Fruit fly (Drosophila melanogaster) whole organism, prepupa: Measurements from ENCODE around the gene CG7600.

Experiments
- CG11294 ChIP-seq: fragments of 200-800 bp; sonication (Bioruptor generic); IDR thresholded peaks from 2 replicates; pipeline ENCODE4 v1.3.6; 2022; ENCODE audit warnings: missing biosample characterization, missing genetic modification characterization
- CG11762 ChIP-seq: fragments of 200-800 bp; sonication (Bioruptor generic); optimal IDR thresholded peaks from 3 replicates; lab custom pipeline; 2016; ENCODE audit warnings: missing biosample characterization, missing genetic modification characterization; ENCODE audit not compliant: insufficient read depth
- CG15336 ChIP-seq: fragments of 200-800 bp; sonication (Bioruptor generic); IDR thresholded peaks from 2 replicates; pipeline ENCODE4 v1.3.6; 2022; ENCODE audit warnings: missing biosample characterization, missing genetic modification characterization
- CG1621 ChIP-seq: fragments of 200-800 bp; sonication (Bioruptor generic); optimal IDR thresholded peaks from 3 replicates; lab custom pipeline; 2018; ENCODE audit warnings: missing biosample characterization, mild to moderate bottlenecking, missing genetic modification characterization
- CG3919 ChIP-seq: fragments of 200-800 bp; sonication (Bioruptor generic); optimal IDR thresholded peaks from 3 replicates; lab custom pipeline; 2016; ENCODE audit warnings: missing biosample characterization, missing genetic modification characterization
- CG6163 ChIP-seq: fragments of 200-800 bp; sonication (Bioruptor generic); IDR thresholded peaks from 3 replicates; pipeline ENCODE4 v1.3.6; 2022; ENCODE audit warnings: missing biosample characterization, missing genetic modification characterization
- CG6808 ChIP-seq: fragments of 200-800 bp; sonication (Bioruptor generic); optimal IDR thresholded peaks from 3 replicates; lab custom pipeline; 2017; ENCODE audit warnings: missing biosample characterization, missing genetic modification characterization, mild to moderate bottlenecking, moderate library complexity, missing genetic modification reagents
- CG7368 ChIP-seq: fragments of 200-800 bp; sonication (Bioruptor generic); optimal IDR thresholded peaks from 3 replicates; lab custom pipeline; 2016; ENCODE audit warnings: missing biosample characterization, missing genetic modification characterization
- Eip78C ChIP-seq: fragments of 200-800 bp; sonication (Bioruptor generic); peaks from one replicate; lab custom pipeline; 2016; ENCODE audit warnings: missing biosample characterization, missing genetic modification characterization
- Eip93F ChIP-seq: fragments of 200-800 bp; sonication (Bioruptor generic); optimal IDR thresholded peaks from 2 replicates; lab custom pipeline; 2016; ENCODE audit warnings: missing biosample characterization, mild to moderate bottlenecking, missing genetic modification characterization
- Ets96B ChIP-seq: fragments of 200-800 bp; optimal IDR thresholded peaks from 2 replicates; lab custom pipeline; 2019; ENCODE audit warnings: missing biosample characterization, mild to moderate bottlenecking, missing genetic modification characterization, moderate library complexity
- Gug ChIP-seq: fragments of 200-800 bp; sonication (Bioruptor generic); IDR thresholded peaks from 2 replicates; pipeline ENCODE4 v1.3.6; 2022; ENCODE audit warnings: missing biosample characterization, missing genetic modification characterization
- Hr38 ChIP-seq: sonication (Bioruptor generic); optimal IDR thresholded peaks from 2 replicates; lab custom pipeline; 2016; ENCODE audit warnings: missing biosample characterization, missing genetic modification characterization
- Hr4 ChIP-seq: fragments of 200-800 bp; sonication (Bioruptor generic); optimal IDR thresholded peaks from 3 replicates; lab custom pipeline; 2016; ENCODE audit warnings: missing biosample characterization, missing genetic modification characterization
- Lpt ChIP-seq: fragments of 200-800 bp; sonication (Bioruptor generic); optimal IDR thresholded peaks from 3 replicates; lab custom pipeline; 2016; ENCODE audit warnings: missing biosample characterization, missing genetic modification characterization
- Met ChIP-seq: fragments of 200-800 bp; sonication (Bioruptor generic); optimal IDR thresholded peaks from 3 replicates; lab custom pipeline; 2016; ENCODE audit warnings: missing biosample characterization, missing genetic modification characterization
- OdsH ChIP-seq: fragments of 200-800 bp; sonication (Bioruptor generic); optimal IDR thresholded peaks from 3 replicates; lab custom pipeline; 2016; ENCODE audit warnings: missing biosample characterization, missing genetic modification characterization
- Sox102F ChIP-seq: fragments of 200-800 bp; sonication (Bioruptor generic); optimal IDR thresholded peaks from 2 replicates; lab custom pipeline; 2016; ENCODE audit warnings: missing biosample characterization, mild to moderate bottlenecking, missing genetic modification characterization
- Sox14 ChIP-seq: fragments of 200-800 bp; sonication (Bioruptor generic); optimal IDR thresholded peaks from 3 replicates; lab custom pipeline; 2016; ENCODE audit warnings: missing biosample characterization, missing genetic modification characterization
- Sox15 ChIP-seq: fragments of 200-800 bp; sonication (Bioruptor generic); optimal IDR thresholded peaks from 3 replicates; lab custom pipeline; 2016; ENCODE audit warnings: missing biosample characterization, missing genetic modification characterization
- achi ChIP-seq: fragments of 200-800 bp; sonication (Bioruptor generic); optimal IDR thresholded peaks from 3 replicates; lab custom pipeline; 2016; ENCODE audit warnings: missing biosample characterization, missing genetic modification characterization
- cyc ChIP-seq: fragments of 200-800 bp; sonication (Bioruptor generic); optimal IDR thresholded peaks from 3 replicates; lab custom pipeline; 2016; ENCODE audit warnings: missing biosample characterization, missing genetic modification characterization
- dac ChIP-seq: fragments of 200-800 bp; sonication (Bioruptor generic); optimal IDR thresholded peaks from 2 replicates; lab custom pipeline; 2017; ENCODE audit warnings: missing biosample characterization, mild to moderate bottlenecking, missing genetic modification characterization
- dsx ChIP-seq: fragments of 200-800 bp; optimal IDR thresholded peaks from 3 replicates; lab custom pipeline; 2019; ENCODE audit warnings: missing biosample characterization, mild to moderate bottlenecking, missing genetic modification characterization, moderate library complexity; ENCODE audit not compliant: poor library complexity, severe bottlenecking
- eg ChIP-seq: fragments of 200-800 bp; sonication (Bioruptor generic); IDR thresholded peaks from 3 replicates; pipeline ENCODE4 v1.3.6; 2022; ENCODE audit warnings: missing biosample characterization, missing genetic modification characterization
- lz ChIP-seq: fragments of 200-800 bp; sonication (Bioruptor generic); optimal IDR thresholded peaks from 3 replicates; lab custom pipeline; 2016; ENCODE audit warnings: missing biosample characterization, missing genetic modification characterization
- net ChIP-seq: fragments of 200-800 bp; sonication (Bioruptor generic); optimal IDR thresholded peaks from 3 replicates; lab custom pipeline; 2016; ENCODE audit warnings: missing biosample characterization, missing genetic modification characterization
- pdm3 ChIP-seq: fragments of 200-800 bp; sonication (Bioruptor generic); optimal IDR thresholded peaks from 3 replicates; lab custom pipeline; 2016; ENCODE audit warnings: missing biosample characterization, missing genetic modification characterization
- salr ChIP-seq, 2 experiments: fragments of 200-800 bp; sonication (Bioruptor generic); optimal IDR thresholded peaks; 3 replicates each; lab custom pipeline; 2016 to 2018; ENCODE audit warnings: missing biosample characterization in 2 of 2, missing genetic modification characterization in 2 of 2, mild to moderate bottlenecking in 1 of 2
- ss ChIP-seq, 2 experiments: fragments of 200-800 bp; sonication (Bioruptor generic); optimal IDR thresholded peaks; 2 replicates in 1 of 2; 3 replicates in 1 of 2; lab custom pipeline; 2017 to 2018; ENCODE audit warnings: mild to moderate bottlenecking in 2 of 2, missing biosample characterization in 2 of 2, missing genetic modification characterization in 2 of 2, moderate library complexity in 1 of 2
- svp ChIP-seq: fragments of 200-800 bp; sonication (Bioruptor generic); peaks from one replicate; lab custom pipeline; 2016; ENCODE audit warnings: missing biosample characterization, missing genetic modification characterization

CG7600 gene

DNA sequence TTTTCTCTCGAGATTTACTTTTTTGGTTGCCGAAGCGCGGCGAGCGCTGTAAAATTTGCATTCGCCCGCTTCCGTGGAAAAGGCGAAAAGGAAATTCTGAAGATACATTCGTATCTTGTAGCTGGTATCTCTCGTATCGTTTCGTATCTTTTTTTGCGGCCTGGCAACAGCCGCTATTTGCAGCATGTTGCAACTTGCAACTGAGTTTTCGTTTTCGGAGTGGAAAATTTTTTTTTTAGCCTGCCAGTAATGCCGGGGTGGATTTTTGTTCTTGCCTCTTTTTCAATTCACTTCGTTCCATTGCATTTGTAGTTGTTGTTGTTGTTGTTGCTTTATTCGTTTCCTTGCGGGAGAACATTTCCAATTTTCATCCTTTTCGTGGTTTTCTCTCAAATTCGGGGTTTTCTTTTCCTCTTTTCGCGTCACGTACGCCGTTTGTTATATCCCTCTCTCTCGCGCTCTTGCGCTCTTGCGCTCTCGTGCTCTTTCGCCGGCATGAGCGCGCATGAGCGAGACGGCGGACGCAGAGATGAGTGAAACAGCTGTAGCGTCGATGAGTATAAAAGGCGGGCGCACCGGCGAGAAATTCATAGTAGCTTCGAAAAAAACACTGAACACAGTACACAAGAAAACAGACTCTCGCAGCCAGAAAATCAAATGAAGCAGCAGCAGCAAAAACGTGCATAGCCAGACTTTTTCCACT is 41.3 kb downstream of the CG7600 start, which contains the start of gene scyl (continued):
- TF ChIP-seq CG6808 (peak; percentile 54), Eip78C (GFP tag; lab: Kevin White, UChicago) (peak; percentile 83), eg (peak; percentile 83; the same call in 2 of the 3 replicates), Ets96B (peak; percentile 60), CG11762 (GFP tag; lab: Kevin White, UChicago) (no peak), pdm3 (peak; percentile 30), CG11294 (peak; percentile 40; the same call in 1 of the 2 replicates), CG6163 (peak; percentile 85), Met (GFP tag; lab: Kevin White, UChicago) (peak; percentile 51), dsx (GFP tag; lab: Kevin White, UChicago) (peak; percentile 83), Hr4 (GFP tag; lab: Kevin White, UChicago) (peak; percentile 10), Sox15 (GFP tag; lab: Kevin White, UChicago) (no peak), ss (GFP tag; optimal IDR thresholded peaks at IDR 0.05; lab: Kevin White, UChicago) (peak; percentile 77 to 84), CG1621 (tag; lab: Kevin White, UChicago) (peak; percentile 66), CG3919 (peak; percentile 79)

DNA sequence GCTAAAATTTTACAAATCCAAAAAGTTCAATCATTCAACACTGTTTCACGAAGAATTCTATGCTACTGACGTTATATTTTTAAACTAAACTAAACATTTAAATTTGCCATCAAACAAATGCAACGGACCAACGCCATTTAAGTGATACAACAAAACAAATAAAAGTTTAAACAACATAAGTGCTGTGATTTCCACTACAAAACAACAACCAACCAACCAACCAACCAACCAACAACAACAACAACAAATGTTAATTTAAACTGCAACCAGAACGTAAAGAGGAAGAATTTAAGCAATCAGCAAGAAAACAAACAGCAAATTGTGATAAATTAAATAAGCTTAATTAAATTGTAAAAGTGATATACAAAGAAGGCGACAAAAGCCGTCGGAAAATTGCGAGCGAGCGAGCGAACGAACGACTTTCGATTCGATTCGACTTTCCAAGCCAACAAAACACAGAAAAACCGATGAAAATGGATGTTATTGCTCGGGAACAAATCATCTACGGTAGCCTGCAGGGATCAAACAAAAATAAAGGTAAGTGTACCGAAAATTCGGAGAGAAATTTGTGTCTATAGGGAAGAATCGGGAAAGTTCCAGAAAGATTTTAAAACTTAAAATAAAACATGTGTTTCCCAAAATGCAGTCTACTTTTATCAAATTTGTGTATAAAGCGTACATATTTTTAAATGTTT is 42.0 kb downstream of the CG7600 start:
- TF ChIP-seq OdsH (GFP tag; lab: Kevin White, UChicago) = no peak
- no peak for TF ChIP-seq achi
- no peak for TF ChIP-seq CG11294
- TF ChIP-seq cyc (GFP tag; lab: Kevin White, UChicago) = no peak
- no peak for TF ChIP-seq Met (GFP tag; lab: Kevin White, UChicago)
- TF ChIP-seq Sox102F (GFP tag; lab: Kevin White, UChicago) = no peak
- no peak for TF ChIP-seq Gug (GFP tag; lab: Robert Waterston, UW)
- no peak for TF ChIP-seq CG7368 (GFP tag; lab: Kevin White, UChicago)
- TF ChIP-seq Eip93F (GFP tag; lab: Kevin White, UChicago) = no peak
- no peak for TF ChIP-seq Hr4 (GFP tag; lab: Kevin White, UChicago)
- TF ChIP-seq lz (GFP tag; lab: Kevin White, UChicago) = no peak
- no peak for TF ChIP-seq CG15336 (GFP tag; lab: Robert Waterston, UW)
- TF ChIP-seq Sox14 = no peak
- no peak for TF ChIP-seq salr (GFP tag; optimal IDR thresholded peaks at IDR 0.05; lab: Kevin White, UChicago)

DNA sequence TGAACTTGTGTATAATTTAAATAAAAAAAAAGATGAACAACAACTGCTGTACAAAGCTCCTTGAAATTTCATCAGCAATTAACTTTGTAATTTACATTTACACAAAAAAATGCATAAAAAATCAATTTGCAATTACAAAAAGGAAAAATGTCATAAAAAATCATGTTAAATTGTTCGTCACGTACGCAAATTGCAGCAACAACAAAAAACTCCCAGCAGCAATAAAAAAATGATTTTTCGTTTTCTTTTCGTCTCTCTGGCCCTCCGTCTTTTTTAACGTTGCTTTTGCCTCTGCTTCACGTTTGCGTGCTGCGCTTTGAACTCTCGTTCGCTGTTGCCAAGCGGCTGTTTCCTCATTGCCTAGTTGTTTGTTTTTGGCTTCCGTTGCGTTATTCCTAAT is 42.6 kb downstream of the CG7600 start:
- TF ChIP-seq CG6163 = peak; percentile 26; the same call in 2 of the 3 replicates
- TF ChIP-seq Eip78C (GFP tag; lab: Kevin White, UChicago) = peak; percentile 59
- TF ChIP-seq Hr38 (GFP tag; lab: Kevin White, UChicago) = no peak
- no peak for TF ChIP-seq net (GFP tag; lab: Kevin White, UChicago)

DNA sequence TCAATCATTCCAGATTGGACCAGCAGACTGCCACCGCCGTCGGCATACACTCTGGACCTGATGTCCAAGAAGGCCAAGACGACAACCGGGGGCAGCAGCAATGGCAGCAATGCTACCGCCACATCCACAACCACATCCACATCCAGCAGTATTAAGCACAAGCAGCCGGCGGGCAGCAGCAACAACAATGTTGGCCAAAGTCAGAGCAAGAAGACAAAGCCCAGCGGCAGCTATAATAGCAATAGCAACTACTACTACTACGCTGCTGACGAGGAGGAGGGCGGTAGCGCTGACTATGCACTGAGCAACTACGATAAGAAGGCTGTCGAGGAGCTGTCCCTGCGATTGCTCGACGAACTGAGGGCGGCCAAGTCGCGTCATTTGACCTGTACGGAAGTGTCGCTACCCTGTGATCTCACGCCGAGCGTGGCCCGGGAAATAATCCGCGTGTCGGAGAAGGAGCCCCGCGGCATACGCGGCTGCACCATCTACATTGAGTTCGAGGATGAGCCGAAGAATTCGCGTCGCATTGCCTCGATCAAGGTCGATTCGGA is 43.2 kb downstream of the CG7600 start:
- TF ChIP-seq svp (peak; percentile 68), CG6163 (0 out of 3 replicates have a peak, but pooled peaks have one; percentile 24), dac (GFP tag; lab: Kevin White, UChicago) (no peak)

DNA sequence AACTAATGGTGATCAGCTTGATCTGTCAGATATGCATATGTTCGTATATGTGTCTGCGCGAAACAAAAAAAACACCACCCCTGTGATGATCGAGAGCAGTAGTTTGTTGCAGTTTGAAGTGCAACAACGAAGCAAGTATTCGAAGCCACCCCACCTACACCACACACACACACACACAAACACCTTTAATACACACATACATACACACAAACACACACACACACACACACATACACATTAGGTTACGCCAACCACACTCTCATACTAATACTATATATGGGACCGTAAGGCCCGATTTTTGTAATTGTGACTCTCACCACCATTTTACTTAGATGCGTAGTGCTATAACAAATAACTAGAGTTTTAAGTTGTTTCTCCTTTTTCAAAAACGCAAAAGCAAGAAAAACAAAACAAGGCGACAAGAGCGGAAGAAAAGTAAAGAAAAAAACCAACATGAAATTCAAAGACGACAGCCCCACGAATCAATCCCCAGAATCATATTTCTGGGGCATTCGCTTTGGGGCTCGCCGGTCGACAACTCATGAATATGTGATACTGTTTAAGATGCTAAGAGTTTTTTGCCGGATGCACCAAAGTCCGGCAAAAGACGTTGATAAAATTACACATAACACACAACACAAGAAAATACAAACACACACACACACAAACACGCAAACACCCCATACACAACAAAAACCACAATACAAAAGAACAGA is 44.0 kb downstream of the CG7600 start:
- TF ChIP-seq Eip78C (GFP tag; lab: Kevin White, UChicago) (peak; percentile 1), Lpt (GFP tag; lab: Kevin White, UChicago) (no peak)
